Fruit fly (Drosophila melanogaster) whole organism, embryonic: ENCODE data around the gene firl.

ENCODE experiments used
- Asciz ChIP-seq: fragments of 200-800 bp; sonication (Bioruptor generic); optimal IDR thresholded peaks from 2 replicates; lab custom pipeline; 2017; ENCODE audit warnings: missing biosample characterization, mild to moderate bottlenecking, missing genetic modification characterization, missing genetic modification reagents
- CG10147 ChIP-seq: fragments of 200-800 bp; sonication (Bioruptor generic); optimal IDR thresholded peaks from 2 replicates; lab custom pipeline; 2019; ENCODE audit warnings: missing biosample characterization, mild to moderate bottlenecking, missing genetic modification characterization, moderate library complexity
- CG11456 ChIP-seq: fragments of 200-800 bp; sonication (Bioruptor generic); IDR thresholded peaks from 3 replicates; pipeline ENCODE4 v1.3.6; 2022; ENCODE audit warnings: missing biosample characterization, missing genetic modification characterization
- CG13287 ChIP-seq: fragments of 200-800 bp; sonication (Bioruptor generic); IDR thresholded peaks from 2 replicates; pipeline ENCODE4 v1.3.6; 2022; ENCODE audit warnings: missing biosample characterization, missing genetic modification characterization; ENCODE audit not compliant: partially characterized antibody
- CG13624 ChIP-seq: fragments of 200-800 bp; sonication (Bioruptor generic); optimal IDR thresholded peaks from 2 replicates; lab custom pipeline; 2016; ENCODE audit warnings: missing biosample characterization, missing genetic modification characterization
- CG13775 ChIP-seq: fragments of 200-800 bp; sonication (Bioruptor generic); optimal IDR thresholded peaks from 3 replicates; lab custom pipeline; 2017; ENCODE audit warnings: missing biosample characterization, mild to moderate bottlenecking, missing genetic modification characterization
- CG14441 ChIP-seq: fragments of 200-800 bp; sonication (Bioruptor generic); IDR thresholded peaks from 2 replicates; pipeline ENCODE4 v1.3.6; 2022; ENCODE audit warnings: missing biosample characterization, missing genetic modification characterization
- CG17361 ChIP-seq: fragments of 200-800 bp; sonication (Bioruptor generic); IDR thresholded peaks from 3 replicates; pipeline ENCODE4 v1.3.6; 2022; ENCODE audit warnings: missing biosample characterization, missing genetic modification characterization
- CG17385 ChIP-seq: fragments of 200-800 bp; sonication (Bioruptor generic); optimal IDR thresholded peaks from 3 replicates; lab custom pipeline; 2018; ENCODE audit warnings: missing biosample characterization, mild to moderate bottlenecking, missing genetic modification characterization
- CG2120 ChIP-seq: fragments of 200-800 bp; sonication (Bioruptor generic); optimal IDR thresholded peaks from 3 replicates; lab custom pipeline; 2016; ENCODE audit warnings: missing biosample characterization, missing genetic modification characterization
- CG2202 ChIP-seq: fragments of 200-800 bp; sonication (Bioruptor generic); optimal IDR thresholded peaks from 2 replicates; lab custom pipeline; 2018; ENCODE audit warnings: missing biosample characterization, mild to moderate bottlenecking, missing genetic modification characterization
- CG2875 ChIP-seq: fragments of 200-800 bp; sonication (Bioruptor generic); optimal IDR thresholded peaks from 2 replicates; lab custom pipeline; 2017; ENCODE audit warnings: missing biosample characterization, mild to moderate bottlenecking, missing genetic modification characterization, missing genetic modification reagents
- CG32772 ChIP-seq: fragments of 200-800 bp; sonication (Bioruptor generic); IDR thresholded peaks from 2 replicates; pipeline ENCODE4 v1.3.6; 2022; ENCODE audit warnings: missing biosample characterization, missing genetic modification characterization
- CG33213 ChIP-seq: fragments of 200-800 bp; sonication (Bioruptor generic); optimal IDR thresholded peaks from 3 replicates; lab custom pipeline; 2016; ENCODE audit warnings: missing biosample characterization, missing genetic modification characterization
- CG34376 ChIP-seq: fragments of 200-800 bp; sonication (Bioruptor generic); optimal IDR thresholded peaks from 2 replicates; lab custom pipeline; 2018; ENCODE audit warnings: missing biosample characterization, mild to moderate bottlenecking, missing genetic modification characterization
- CG6683 ChIP-seq: fragments of 200-800 bp; sonication (Bioruptor generic); optimal IDR thresholded peaks from 2 replicates; lab custom pipeline; 2017; ENCODE audit warnings: missing biosample characterization, mild to moderate bottlenecking, missing genetic modification characterization, missing genetic modification reagents
- CG7271 ChIP-seq: fragments of 200-800 bp; sonication (Bioruptor generic); optimal IDR thresholded peaks from 2 replicates; lab custom pipeline; 2018; ENCODE audit warnings: missing biosample characterization, mild to moderate bottlenecking, missing genetic modification characterization, moderate library complexity
- CG7987 ChIP-seq: fragments of 200-800 bp; sonication (Bioruptor generic); optimal IDR thresholded peaks from 2 replicates; lab custom pipeline; 2018; ENCODE audit warnings: missing biosample characterization, mild to moderate bottlenecking, missing genetic modification characterization, moderate library complexity
- CG9876 ChIP-seq: fragments of 200-800 bp; sonication (Bioruptor generic); optimal IDR thresholded peaks from 2 replicates; lab custom pipeline; 2016; ENCODE audit warnings: missing biosample characterization, missing genetic modification characterization
- Dip2 ChIP-seq: fragments of 200-800 bp; sonication (Bioruptor generic); IDR thresholded peaks from 2 replicates; pipeline ENCODE4 v1.3.6; 2022; ENCODE audit warnings: missing biosample characterization, missing genetic modification characterization
- GATAe ChIP-seq: fragments of 200-800 bp; sonication (Bioruptor generic); conservative IDR thresholded peaks from 2 replicates; pipeline ENCODE4 v1.3.6; 2022; ENCODE audit warnings: missing biosample characterization, missing genetic modification characterization
- Lpt ChIP-seq: fragments of >200 bp; optimal IDR thresholded peaks from 2 replicates; lab custom pipeline; 2018; ENCODE audit warnings: missing biosample characterization, missing genetic modification characterization
- Nf-YA ChIP-seq: fragments of 200-800 bp; sonication (Bioruptor generic); IDR thresholded peaks from 2 replicates; pipeline ENCODE4 v1.3.6; 2022; ENCODE audit warnings: missing biosample characterization, missing genetic modification characterization
- Scr ChIP-seq: fragments of 200-800 bp; sonication (Bioruptor generic); IDR thresholded peaks from 2 replicates; pipeline ENCODE4 v1.3.6; 2022; ENCODE audit warnings: missing biosample characterization, missing genetic modification characterization; ENCODE audit not compliant: partially characterized antibody
- Trl ChIP-seq, 3 experiments: fragments of >200 bp in 2 of 3; fragments of 200-800 bp in 1 of 3; sonication (Bioruptor generic) in 1 of 3; optimal IDR thresholded peaks; 2 replicates in 1 of 3; 3 replicates in 2 of 3; lab custom pipeline; 2016 to 2017; ENCODE audit warnings: missing biosample characterization in 1 of 3, missing genetic modification characterization in 1 of 3
- abd-A ChIP-seq: fragments of 200-800 bp; sonication (Bioruptor generic); optimal IDR thresholded peaks from 3 replicates; lab custom pipeline; 2019; ENCODE audit warnings: missing biosample characterization, mild to moderate bottlenecking, missing genetic modification characterization, moderate library complexity
- ara ChIP-seq: fragments of 200-800 bp; sonication (Bioruptor generic); IDR thresholded peaks from 2 replicates; pipeline ENCODE4 v1.3.6; 2022; ENCODE audit warnings: missing biosample characterization, missing genetic modification characterization
- chinmo ChIP-seq: fragments of 200-800 bp; sonication (Bioruptor generic); IDR thresholded peaks from 4 replicates; pipeline ENCODE4 v1.3.6; 2022; ENCODE audit warnings: missing biosample characterization, missing genetic modification characterization; ENCODE audit not compliant: partially characterized antibody
- crc ChIP-seq: fragments of 200-800 bp; sonication (Bioruptor generic); optimal IDR thresholded peaks from 2 replicates; lab custom pipeline; 2016; ENCODE audit warnings: missing biosample characterization, missing genetic modification characterization
- dmrt99B ChIP-seq: fragments of 200-800 bp; sonication (Bioruptor generic); optimal IDR thresholded peaks from 2 replicates; lab custom pipeline; 2018; ENCODE audit warnings: missing biosample characterization, mild to moderate bottlenecking, missing genetic modification characterization, moderate library complexity
- emc ChIP-seq: fragments of 200-800 bp; sonication (Bioruptor generic); optimal IDR thresholded peaks from 2 replicates; lab custom pipeline; 2016; ENCODE audit warnings: missing biosample characterization, missing genetic modification characterization
- fru ChIP-seq: fragments of >200 bp; optimal IDR thresholded peaks from 2 replicates; lab custom pipeline; 2017
- fu2 ChIP-seq: fragments of 200-800 bp; sonication (Bioruptor generic); optimal IDR thresholded peaks from 2 replicates; lab custom pipeline; 2016; ENCODE audit warnings: missing biosample characterization, missing genetic modification characterization
- gem ChIP-seq: fragments of 200-800 bp; sonication (Bioruptor generic); optimal IDR thresholded peaks from 2 replicates; lab custom pipeline; 2019; ENCODE audit warnings: missing biosample characterization, mild to moderate bottlenecking, missing genetic modification characterization, moderate library complexity
- gsb ChIP-seq: fragments of 200-800 bp; sonication (Bioruptor generic); IDR thresholded peaks from 2 replicates; pipeline ENCODE4 v1.3.6; 2022; ENCODE audit warnings: missing biosample characterization, missing genetic modification characterization
- hbn ChIP-seq: fragments of 200-800 bp; sonication (Bioruptor generic); IDR thresholded peaks from 2 replicates; pipeline ENCODE4 v1.3.6; 2022; ENCODE audit warnings: missing biosample characterization, missing genetic modification characterization; ENCODE audit not compliant: partially characterized antibody
- her ChIP-seq: fragments of 200-800 bp; sonication (Bioruptor generic); optimal IDR thresholded peaks from 2 replicates; lab custom pipeline; 2016; ENCODE audit warnings: missing biosample characterization, missing genetic modification characterization
- mam ChIP-seq: fragments of 200-800 bp; sonication (Bioruptor generic); optimal IDR thresholded peaks from 3 replicates; lab custom pipeline; 2016; ENCODE audit warnings: missing biosample characterization, missing genetic modification characterization
- nau ChIP-seq: fragments of 200-800 bp; sonication (Bioruptor generic); optimal IDR thresholded peaks from 3 replicates; lab custom pipeline; 2017; ENCODE audit warnings: missing biosample characterization, mild to moderate bottlenecking, missing genetic modification characterization, missing genetic modification reagents
- row ChIP-seq: fragments of 200-800 bp; sonication (Bioruptor generic); IDR thresholded peaks from 3 replicates; pipeline ENCODE4 v1.3.6; 2022; ENCODE audit warnings: missing biosample characterization, missing genetic modification characterization
- run ChIP-seq: fragments of 200-800 bp; sonication (Bioruptor generic); optimal IDR thresholded peaks from 3 replicates; lab custom pipeline; 2018; ENCODE audit warnings: missing biosample characterization, mild to moderate bottlenecking, missing genetic modification characterization
- shn ChIP-seq: fragments of 200-800 bp; sonication (Bioruptor generic); optimal IDR thresholded peaks from 3 replicates; lab custom pipeline; 2016; ENCODE audit warnings: missing biosample characterization, missing genetic modification characterization
- sima ChIP-seq: fragments of 200-800 bp; sonication (Bioruptor generic); optimal IDR thresholded peaks from 2 replicates; lab custom pipeline; 2016; ENCODE audit warnings: missing biosample characterization, missing genetic modification characterization
- sisA ChIP-seq: fragments of 200-800 bp; sonication (Bioruptor generic); IDR thresholded peaks from 2 replicates; pipeline ENCODE4 v1.3.6; 2022; ENCODE audit warnings: missing biosample characterization, missing genetic modification characterization
- slp2 ChIP-seq: fragments of 200-800 bp; sonication (Bioruptor generic); optimal IDR thresholded peaks from 2 replicates; lab custom pipeline; 2016; ENCODE audit warnings: missing biosample characterization, missing genetic modification characterization
- sna ChIP-seq: fragments of 200-800 bp; sonication (Bioruptor generic); IDR thresholded peaks from 2 replicates; pipeline ENCODE4 v1.3.6; 2022; ENCODE audit warnings: missing biosample characterization, missing genetic modification characterization; ENCODE audit not compliant: partially characterized antibody
- sob ChIP-seq: fragments of 200-800 bp; sonication (Bioruptor generic); IDR thresholded peaks from 2 replicates; pipeline ENCODE4 v1.3.6; 2022; ENCODE audit warnings: missing biosample characterization, missing genetic modification characterization
- vfl ChIP-seq: fragments of 200-800 bp; sonication (Bioruptor generic); optimal IDR thresholded peaks from 2 replicates; lab custom pipeline; 2016; ENCODE audit warnings: missing biosample characterization, missing genetic modification characterization
- wdn ChIP-seq: fragments of 200-800 bp; sonication (Bioruptor generic); IDR thresholded peaks from 2 replicates; pipeline ENCODE4 v1.3.6; 2022; ENCODE audit warnings: missing biosample characterization, missing genetic modification characterization

firl gene

dm6 chr2L:12044613-12045350 lies 21.8 kb downstream of the firl start, which contains the start of gene CG6785:
Gene CG6785 (minus strand): TSS chr2L:12045200.
- 0 out of 3 replicates have a peak, but pooled peaks have one; percentile 47 for TF ChIP-seq row (GFP tag; lab: Robert Waterston, UW)
- peak; percentile 71 for TF ChIP-seq CG2120
- peak; percentile 81; the same call in 2 of the 4 replicates for TF ChIP-seq chinmo
- TF ChIP-seq sima (GFP tag; lab: Kevin White, UChicago), result peak; percentile 68
- TF ChIP-seq Dip2 (GFP tag; lab: Robert Waterston, UW), result no peak
- peak; percentile 37 for TF ChIP-seq mam (GFP tag; lab: Kevin White, UChicago)
- peak; percentile 91 for TF ChIP-seq her (GFP tag; lab: Kevin White, UChicago)
- peak; percentile 92 for TF ChIP-seq CG2202 (tag; lab: Kevin White, UChicago)
- peak; percentile 88 for TF ChIP-seq run (tag; lab: Kevin White, UChicago)
- TF ChIP-seq gem, result peak; percentile 81
- TF ChIP-seq CG13624 (GFP tag; lab: Kevin White, UChicago), result peak; percentile 94
- no peak for TF ChIP-seq fru (lab: Kevin White, UChicago)
- TF ChIP-seq CG2875 (GFP tag; lab: Kevin White, UChicago), result peak; percentile 96
- peak; percentile 59; the same call in 1 of the 2 replicates for TF ChIP-seq wdn
- TF ChIP-seq fu2, result no peak
- TF ChIP-seq gsb (GFP tag; lab: Robert Waterston, UW), result no peak
- peak; percentile 81 for TF ChIP-seq dmrt99B (tag; lab: Kevin White, UChicago)
- TF ChIP-seq CG10147 (GFP tag; lab: Kevin White, UChicago), result peak; percentile 52
- TF ChIP-seq CG13287 (GFP tag; lab: Robert Waterston, UW), result peak; percentile 15; the same call in 1 of the 2 replicates
- peak; percentile 28; the same call in 1 of the 2 replicates for TF ChIP-seq CG14441 (GFP tag; lab: Robert Waterston, UW)
- TF ChIP-seq CG7271, result peak; percentile 18
- TF ChIP-seq Nf-YA, result no peak; the same call in 1 of the 2 replicates
- TF ChIP-seq crc, result peak; percentile 83
- no peak for TF ChIP-seq sisA
- no peak for TF ChIP-seq hbn (GFP tag; lab: Robert Waterston, UW)
- TF ChIP-seq abd-A (tag; lab: Kevin White, UChicago), result peak; percentile 89
- peak; percentile 61 for TF ChIP-seq nau (GFP tag; lab: Kevin White, UChicago)
- peak; percentile 65; the same call in 2 of the 3 replicates for TF ChIP-seq CG11456 (GFP tag; lab: Robert Waterston, UW)
- no peak for TF ChIP-seq Lpt
- TF ChIP-seq sob (GFP tag; lab: Robert Waterston, UW), result peak; percentile 59; the same call in 1 of the 2 replicates
- no peak for TF ChIP-seq ara (GFP tag; lab: Robert Waterston, UW)
- TF ChIP-seq CG9876 (GFP tag; lab: Kevin White, UChicago), result peak; percentile 63
- no peak for TF ChIP-seq GATAe (GFP tag; lab: Robert Waterston, UW)
- TF ChIP-seq CG32772 (GFP tag; lab: Robert Waterston, UW), result no peak
- peak; percentile 98 for TF ChIP-seq Asciz (GFP tag; lab: Kevin White, UChicago)
- TF ChIP-seq CG6683 (GFP tag; lab: Kevin White, UChicago), result peak; percentile 62
- peak; percentile 93 for TF ChIP-seq CG7987 (GFP tag; lab: Kevin White, UChicago)
- peak; percentile 86 for TF ChIP-seq CG33213
- peak; percentile 63; the same call in 2 of the 3 replicates for TF ChIP-seq CG17361
- peak; percentile 32 for TF ChIP-seq CG13775 (GFP tag; lab: Kevin White, UChicago)
- peak; percentile 31 for TF ChIP-seq vfl (GFP tag; lab: Kevin White, UChicago)
- TF ChIP-seq Scr (GFP tag; lab: Robert Waterston, UW), result no peak
- TF ChIP-seq CG34376 (GFP tag; lab: Kevin White, UChicago), result peak; percentile 91
- no peak for TF ChIP-seq emc (GFP tag; lab: Kevin White, UChicago)
- peak; percentile 83 for TF ChIP-seq CG17385 (GFP tag; lab: Kevin White, UChicago)
- peak; percentile 74 for TF ChIP-seq slp2 (GFP tag; lab: Kevin White, UChicago)
- TF ChIP-seq shn (GFP tag; lab: Kevin White, UChicago), result peak; percentile 68
- no peak for TF ChIP-seq sna
- peak; percentile 83 to 97 for TF ChIP-seq Trl (optimal IDR thresholded peaks at IDR 0.05; lab: Kevin White, UChicago)
- TF ChIP-seq Trl (GFP tag; optimal IDR thresholded peaks at IDR 0.05; lab: Kevin White, UChicago), result peak; percentile 94
